Fruit fly (Drosophila melanogaster): ENCODE data around the gene fzo.

dm6 chr3R:23180980-23181630 is 22.7 kb downstream of the fzo start:
- TF ChIP-seq CTCF (optimal IDR thresholded peaks at IDR 0.05) (no peak), CG8478 (optimal IDR thresholded peaks at IDR 0.05) (no peak)

Measured in S2 (cell line).